Fruit fly (Drosophila melanogaster) whole organism, embryonic: ENCODE data around the gene Usp14.

Experiments
- Antp ChIP-seq: fragments of 200-800 bp; sonication (Bioruptor generic); optimal IDR thresholded peaks from 3 replicates; lab custom pipeline; 2016; ENCODE audit warnings: missing biosample characterization, missing genetic modification characterization
- Atf3 ChIP-seq: fragments of 200-800 bp; sonication (Bioruptor generic); optimal IDR thresholded peaks from 3 replicates; lab custom pipeline; 2016; ENCODE audit warnings: missing biosample characterization, missing genetic modification characterization
- CG1024 ChIP-seq: fragments of 200-800 bp; sonication (Bioruptor generic); IDR thresholded peaks from 2 replicates; pipeline ENCODE4 v1.3.6; 2022; ENCODE audit warnings: missing biosample characterization, missing genetic modification characterization
- CG10366 ChIP-seq: fragments of 200-800 bp; sonication (Bioruptor generic); IDR thresholded peaks from 2 replicates; pipeline ENCODE4 v1.3.6; 2022; ENCODE audit warnings: missing biosample characterization, missing genetic modification characterization
- CG10543 ChIP-seq: fragments of 200-800 bp; sonication (Bioruptor generic); optimal IDR thresholded peaks from 3 replicates; lab custom pipeline; 2017; ENCODE audit warnings: missing biosample characterization, mild to moderate bottlenecking, missing genetic modification characterization, moderate library complexity
- CG10979 ChIP-seq: fragments of 200-800 bp; sonication (Bioruptor generic); optimal IDR thresholded peaks from 2 replicates; lab custom pipeline; 2018; ENCODE audit warnings: missing biosample characterization, mild to moderate bottlenecking, missing genetic modification characterization, moderate library complexity
- CG12299 ChIP-seq: fragments of 200-800 bp; sonication (Bioruptor generic); optimal IDR thresholded peaks from 2 replicates; lab custom pipeline; 2018; ENCODE audit warnings: missing biosample characterization, mild to moderate bottlenecking, missing genetic modification characterization
- CG13296 ChIP-seq: fragments of 200-800 bp; sonication (Bioruptor generic); optimal IDR thresholded peaks from 3 replicates; lab custom pipeline; 2018; ENCODE audit warnings: missing biosample characterization, mild to moderate bottlenecking, missing genetic modification characterization
- CG14667 ChIP-seq: fragments of 200-800 bp; sonication (Bioruptor generic); IDR thresholded peaks from 2 replicates; pipeline ENCODE4 v1.3.6; 2022; ENCODE audit warnings: missing biosample characterization, missing genetic modification characterization
- CG17361 ChIP-seq: fragments of 200-800 bp; sonication (Bioruptor generic); IDR thresholded peaks from 3 replicates; pipeline ENCODE4 v1.3.6; 2022; ENCODE audit warnings: missing biosample characterization, missing genetic modification characterization
- CG17802 ChIP-seq: fragments of 200-800 bp; sonication (Bioruptor generic); optimal IDR thresholded peaks from 2 replicates; lab custom pipeline; 2018; ENCODE audit warnings: missing biosample characterization, mild to moderate bottlenecking, missing genetic modification characterization, moderate library complexity
- CG1832 ChIP-seq: fragments of 200-800 bp; sonication (Bioruptor generic); optimal IDR thresholded peaks from 2 replicates; lab custom pipeline; 2017; ENCODE audit warnings: missing biosample characterization, mild to moderate bottlenecking, missing genetic modification characterization, inconsistent platforms
- CG30020 ChIP-seq: fragments of 200-800 bp; optimal IDR thresholded peaks from 2 replicates; lab custom pipeline; 2019; ENCODE audit warnings: missing biosample characterization, mild to moderate bottlenecking, missing genetic modification characterization, moderate library complexity
- CG3407 ChIP-seq: fragments of 200-800 bp; sonication (Bioruptor generic); optimal IDR thresholded peaks from 2 replicates; lab custom pipeline; 2018; ENCODE audit warnings: missing biosample characterization, mild to moderate bottlenecking, missing genetic modification characterization
- CG4360 ChIP-seq: fragments of 200-800 bp; sonication (Bioruptor generic); IDR thresholded peaks from 2 replicates; pipeline ENCODE4 v1.3.6; 2022; ENCODE audit warnings: missing biosample characterization, missing genetic modification characterization
- CG4424 ChIP-seq: fragments of 200-800 bp; sonication (Bioruptor generic); optimal IDR thresholded peaks from 3 replicates; lab custom pipeline; 2016; ENCODE audit warnings: missing biosample characterization, missing genetic modification characterization
- CG6175 ChIP-seq: fragments of 200-800 bp; sonication (Bioruptor generic); IDR thresholded peaks from 3 replicates; pipeline ENCODE4 v1.3.6; 2022; ENCODE audit warnings: missing biosample characterization, missing genetic modification characterization
- CG6654 ChIP-seq: fragments of 200-800 bp; sonication (Bioruptor generic); optimal IDR thresholded peaks from 2 replicates; lab custom pipeline; 2017; ENCODE audit warnings: missing biosample characterization, mild to moderate bottlenecking, missing genetic modification characterization
- CG6791 ChIP-seq: fragments of 200-800 bp; sonication (Bioruptor generic); IDR thresholded peaks from 3 replicates; pipeline ENCODE4 v1.3.6; 2022; ENCODE audit warnings: missing biosample characterization, missing genetic modification characterization; ENCODE audit not compliant: partially characterized antibody
- CG6813 ChIP-seq: fragments of 200-800 bp; sonication (Bioruptor generic); optimal IDR thresholded peaks from 2 replicates; lab custom pipeline; 2017; ENCODE audit warnings: missing biosample characterization, missing genetic modification characterization, mild to moderate bottlenecking, moderate library complexity, missing genetic modification reagents
- CG9727 ChIP-seq: fragments of 200-800 bp; sonication (Bioruptor generic); optimal IDR thresholded peaks from 3 replicates; lab custom pipeline; 2017; ENCODE audit warnings: missing biosample characterization, mild to moderate bottlenecking, missing genetic modification characterization
- CHES-1-like ChIP-seq: fragments of 200-800 bp; sonication (Bioruptor generic); optimal IDR thresholded peaks from 2 replicates; lab custom pipeline; 2016; ENCODE audit warnings: missing biosample characterization, missing genetic modification characterization
- Camta ChIP-seq: fragments of 200-800 bp; sonication (Bioruptor generic); optimal IDR thresholded peaks from 2 replicates; lab custom pipeline; 2016; ENCODE audit warnings: missing biosample characterization, missing genetic modification characterization
- Ets97D ChIP-seq: fragments of 200-800 bp; sonication (Bioruptor generic); optimal IDR thresholded peaks from 3 replicates; lab custom pipeline; 2016; ENCODE audit warnings: missing biosample characterization, missing genetic modification characterization
- Fer2 ChIP-seq: fragments of 200-800 bp; sonication (Bioruptor generic); optimal IDR thresholded peaks from 2 replicates; lab custom pipeline; 2018; ENCODE audit warnings: missing biosample characterization, mild to moderate bottlenecking, missing genetic modification characterization, moderate library complexity
- Fer3 ChIP-seq: fragments of 200-800 bp; sonication (Bioruptor generic); optimal IDR thresholded peaks from 2 replicates; lab custom pipeline; 2018; ENCODE audit warnings: missing biosample characterization, mild to moderate bottlenecking, missing genetic modification characterization, moderate library complexity
- Gug ChIP-seq: fragments of 200-800 bp; sonication (Bioruptor generic); IDR thresholded peaks from 4 replicates; pipeline ENCODE4 v1.3.6; 2022; ENCODE audit warnings: missing biosample characterization, missing genetic modification characterization
- Hmr ChIP-seq: fragments of 200-800 bp; sonication (Bioruptor generic); optimal IDR thresholded peaks from 3 replicates; lab custom pipeline; 2017; ENCODE audit warnings: mild to moderate bottlenecking, missing biosample characterization, missing genetic modification reagents, missing genetic modification characterization
- Hr3 ChIP-seq: fragments of 200-800 bp; sonication (Bioruptor generic); optimal IDR thresholded peaks from 3 replicates; lab custom pipeline; 2016; ENCODE audit warnings: missing biosample characterization, missing genetic modification characterization
- Lim3 ChIP-seq: fragments of 200-800 bp; sonication (Bioruptor generic); IDR thresholded peaks from 2 replicates; pipeline ENCODE4 v1.3.6; 2022; ENCODE audit warnings: missing biosample characterization, missing genetic modification characterization
- MESR4 ChIP-seq: fragments of 200-800 bp; sonication (Bioruptor generic); optimal IDR thresholded peaks from 2 replicates; lab custom pipeline; 2018; ENCODE audit warnings: missing biosample characterization, mild to moderate bottlenecking, missing genetic modification characterization, moderate library complexity
- Spps ChIP-seq: fragments of 200-800 bp; sonication (Bioruptor generic); optimal IDR thresholded peaks from 2 replicates; lab custom pipeline; 2018; ENCODE audit warnings: missing biosample characterization, mild to moderate bottlenecking, missing genetic modification characterization
- YL-1 ChIP-seq: fragments of 200-800 bp; sonication (Bioruptor generic); optimal IDR thresholded peaks from 3 replicates; lab custom pipeline; 2017; ENCODE audit warnings: missing biosample characterization, mild to moderate bottlenecking, missing genetic modification characterization
- al ChIP-seq: fragments of 200-800 bp; sonication (Bioruptor generic); IDR thresholded peaks from 2 replicates; pipeline ENCODE4 v1.3.6; 2022; ENCODE audit warnings: missing biosample characterization, missing genetic modification characterization
- ap ChIP-seq: fragments of 200-800 bp; sonication (Bioruptor generic); IDR thresholded peaks from 2 replicates; pipeline ENCODE4 v1.3.6; 2022; ENCODE audit warnings: missing biosample characterization, missing genetic modification characterization
- bab2 ChIP-seq: fragments of 200-800 bp; sonication (Bioruptor generic); optimal IDR thresholded peaks from 2 replicates; lab custom pipeline; 2016; ENCODE audit warnings: missing biosample characterization, missing genetic modification characterization
- bsh ChIP-seq, 2 experiments: fragments of 200-800 bp; sonication (Bioruptor generic); optimal IDR thresholded peaks; 2 replicates each; lab custom pipeline; 2017 to 2018; ENCODE audit warnings: mild to moderate bottlenecking in 2 of 2, missing biosample characterization in 2 of 2, missing genetic modification characterization in 2 of 2, moderate library complexity in 1 of 2
- chif ChIP-seq, 2 experiments: fragments of 200-800 bp; sonication (Bioruptor generic); optimal IDR thresholded peaks; 3 replicates each; lab custom pipeline; 2016; ENCODE audit warnings: missing biosample characterization in 2 of 2, missing genetic modification characterization in 2 of 2
- crol ChIP-seq: fragments of 200-800 bp; sonication (Bioruptor generic); IDR thresholded peaks from 2 replicates; pipeline ENCODE4 v1.3.6; 2022; ENCODE audit warnings: missing biosample characterization, missing genetic modification characterization
- dimm ChIP-seq: fragments of 200-800 bp; sonication (Bioruptor generic); IDR thresholded peaks from 2 replicates; pipeline ENCODE4 v1.3.6; 2022; ENCODE audit warnings: missing biosample characterization, missing genetic modification characterization
- dysf ChIP-seq: fragments of 200-800 bp; sonication (Bioruptor generic); IDR thresholded peaks from 3 replicates; pipeline ENCODE4 v1.3.6; 2022; ENCODE audit warnings: missing biosample characterization, missing genetic modification characterization
- ewg ChIP-seq: fragments of 200-800 bp; sonication (Bioruptor generic); optimal IDR thresholded peaks from 3 replicates; lab custom pipeline; 2017; ENCODE audit warnings: mild to moderate bottlenecking, missing biosample characterization, missing genetic modification reagents, missing genetic modification characterization
- fd3F ChIP-seq: fragments of 200-800 bp; sonication (Bioruptor generic); optimal IDR thresholded peaks from 2 replicates; lab custom pipeline; 2018; ENCODE audit warnings: missing biosample characterization, mild to moderate bottlenecking, missing genetic modification characterization, moderate library complexity
- fd64A ChIP-seq: fragments of 200-800 bp; sonication (Bioruptor generic); optimal IDR thresholded peaks from 3 replicates; lab custom pipeline; 2018; ENCODE audit warnings: missing biosample characterization, mild to moderate bottlenecking, missing genetic modification characterization
- gcm2 ChIP-seq: fragments of 200-800 bp; sonication (Bioruptor generic); optimal IDR thresholded peaks from 2 replicates; lab custom pipeline; 2016; ENCODE audit warnings: missing biosample characterization, missing genetic modification characterization
- jing ChIP-seq: fragments of 200-800 bp; sonication (Bioruptor generic); optimal IDR thresholded peaks from 2 replicates; lab custom pipeline; 2018; ENCODE audit warnings: missing biosample characterization, mild to moderate bottlenecking, missing genetic modification characterization
- knrl ChIP-seq: fragments of 200-800 bp; sonication (Bioruptor generic); IDR thresholded peaks from 3 replicates; pipeline ENCODE4 v1.3.6; 2022; ENCODE audit warnings: missing biosample characterization, missing genetic modification characterization; ENCODE audit not compliant: partially characterized antibody
- lilli ChIP-seq: fragments of 200-800 bp; sonication (Bioruptor generic); optimal IDR thresholded peaks from 3 replicates; lab custom pipeline; 2016; ENCODE audit warnings: missing biosample characterization, missing genetic modification characterization
- nerfin-1 ChIP-seq: fragments of 200-800 bp; sonication (Bioruptor generic); optimal IDR thresholded peaks from 3 replicates; lab custom pipeline; 2019; ENCODE audit warnings: missing biosample characterization, mild to moderate bottlenecking, missing genetic modification characterization, moderate library complexity
- zfh1 ChIP-seq: fragments of 200-800 bp; sonication (Bioruptor generic); IDR thresholded peaks from 3 replicates; pipeline ENCODE4 v1.3.6; 2022; ENCODE audit warnings: missing biosample characterization, missing genetic modification characterization

The Usp14 gene

DNA sequence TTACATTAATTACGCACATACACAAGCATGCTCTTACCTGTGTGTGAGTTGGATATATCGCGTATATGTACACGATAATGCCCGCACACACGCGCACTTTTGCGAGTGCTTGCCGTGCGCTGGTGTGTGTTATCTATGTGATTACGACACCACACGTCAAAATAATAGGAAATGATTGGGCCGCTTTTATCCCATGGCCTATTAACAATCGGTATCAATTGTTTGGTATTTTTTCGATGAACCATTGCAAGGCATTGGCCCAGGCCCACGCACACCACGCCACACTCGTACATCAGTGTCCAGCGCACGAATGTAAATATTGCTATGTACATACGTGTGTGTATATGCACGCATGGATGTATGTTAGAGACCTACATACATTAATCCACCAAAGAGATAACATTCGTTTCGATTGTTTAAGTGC, 20.7 kb upstream of the Usp14 start (continued):
- TF ChIP-seq CG17361 (peak; percentile 50; the same call in 2 of the 3 replicates), dysf (no peak; the same call in 2 of the 3 replicates), CG1832 (no peak), Antp (peak; percentile 20), CG6654 (GFP tag; lab: Kevin White, UChicago) (no peak), lilli (GFP tag; lab: Kevin White, UChicago) (peak; percentile 51), ewg (GFP tag; lab: Kevin White, UChicago) (peak; percentile 26), Atf3 (GFP tag; lab: Kevin White, UChicago) (no peak), Spps (tag; lab: Kevin White, UChicago) (peak; percentile 43), CG10366 (no peak), bab2 (GFP tag; lab: Kevin White, UChicago) (peak; percentile 10), fd3F (GFP tag; lab: Kevin White, UChicago) (peak; percentile 24), CG6175 (GFP tag; lab: Robert Waterston, UW) (no peak), ap (no peak), YL-1 (GFP tag; lab: Kevin White, UChicago) (peak; percentile 88), zfh1 (GFP tag; lab: Robert Waterston, UW) (no peak), CG14667 (GFP tag; lab: Robert Waterston, UW) (no peak), Ets97D (GFP tag; lab: Kevin White, UChicago) (no peak), Hr3 (peak; percentile 6), Hmr (GFP tag; lab: Kevin White, UChicago) (peak; percentile 90), CG30020 (tag; lab: Kevin White, UChicago) (peak; percentile 96), crol (no peak), gcm2 (GFP tag; lab: Kevin White, UChicago) (peak; percentile 22), Gug (GFP tag; lab: Robert Waterston, UW) (no peak), MESR4 (GFP tag; lab: Kevin White, UChicago) (peak; percentile 70), dimm (GFP tag; lab: Robert Waterston, UW) (no peak), CG13296 (GFP tag; lab: Kevin White, UChicago) (peak; percentile 90), Lim3 (GFP tag; lab: Robert Waterston, UW) (no peak), CG6813 (GFP tag; lab: Kevin White, UChicago) (peak; percentile 66), CG1024 (GFP tag; lab: Robert Waterston, UW) (peak; percentile 75; the same call in 1 of the 2 replicates), fd64A (GFP tag; lab: Kevin White, UChicago) (no peak), jing (GFP tag; lab: Kevin White, UChicago) (no peak), nerfin-1 (peak; percentile 66), Fer2 (tag; lab: Kevin White, UChicago) (peak; percentile 38), CHES-1-like (GFP tag; lab: Kevin White, UChicago) (peak; percentile 73), CG3407 (peak; percentile 60), CG10979 (peak; percentile 44), CG17802 (tag; lab: Kevin White, UChicago) (no peak), Camta (GFP tag; lab: Kevin White, UChicago) (peak; percentile 36), CG10543 (GFP tag; lab: Kevin White, UChicago) (peak; percentile 97), Fer3 (tag; lab: Kevin White, UChicago) (peak; percentile 63), bsh (GFP tag; optimal IDR thresholded peaks at IDR 0.05; lab: Kevin White, UChicago) (peak; percentile 43 to 48), CG4424 (GFP tag; lab: Kevin White, UChicago) (peak; percentile 36), knrl (GFP tag; lab: Robert Waterston, UW) (peak; percentile 12; the same call in 1 of the 3 replicates), al (GFP tag; lab: Robert Waterston, UW) (no peak), CG4360 (GFP tag; lab: Robert Waterston, UW) (no peak), CG9727 (peak; percentile 57), chif (GFP tag; optimal IDR thresholded peaks at IDR 0.05; lab: Kevin White, UChicago) (peak in 1 of 2 experiments; percentile 41), CG12299 (tag; lab: Kevin White, UChicago) (peak; percentile 70), CG6791 (no peak; the same call in 2 of the 3 replicates)
